Fruit fly (Drosophila melanogaster) Kc167 (cell line): ENCODE measurements around the gene Gr2a.

Experiments used
- Myc ChIP-seq: fragments of >200 bp; optimal IDR thresholded peaks from 2 replicates; lab custom pipeline; 2017; ENCODE audit warnings: missing external identifiers
- Sin3A ChIP-seq: fragments of >200 bp; optimal IDR thresholded peaks from 2 replicates; lab custom pipeline; 2018; ENCODE audit warnings: missing external identifiers
- h ChIP-seq: fragments of >200 bp; optimal IDR thresholded peaks from 3 replicates; lab custom pipeline; 2018; ENCODE audit warnings: missing external identifiers
- insv ChIP-seq: fragments of >200 bp; optimal IDR thresholded peaks from 3 replicates; lab custom pipeline; 2018; ENCODE audit warnings: missing external identifiers
- psq ChIP-seq: fragments of >200 bp; optimal IDR thresholded peaks from 2 replicates; lab custom pipeline; 2017; ENCODE audit warnings: missing external identifiers
- ttk ChIP-seq: sonication (Bioruptor generic); optimal IDR thresholded peaks from 2 replicates; lab custom pipeline; 2017; ENCODE audit warnings: missing external identifiers

Gr2a gene

DNA sequence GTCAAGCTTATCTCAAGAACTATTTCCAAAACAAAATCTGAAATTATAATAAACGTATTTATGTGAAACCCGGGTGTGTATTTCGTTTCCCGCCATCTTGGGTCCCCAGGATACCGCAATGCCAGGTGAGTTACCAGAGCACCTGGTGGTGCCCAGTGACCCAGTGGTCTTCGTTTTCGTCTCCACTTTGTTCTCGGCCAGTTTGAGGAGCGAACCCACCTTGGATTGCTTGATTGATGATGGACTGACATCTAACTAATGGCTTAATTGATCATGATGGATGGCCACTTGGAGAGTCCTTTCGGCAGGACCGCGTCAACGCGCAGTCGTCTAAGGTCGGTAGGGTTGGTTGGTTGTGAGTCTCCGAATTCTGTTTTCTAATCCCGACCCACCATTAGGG, at the start of gene Gr2a:
TSS of gene Gr2a (plus strand) at position 301 of the 400 bp plus-strand sequence.
- TF ChIP-seq insv (no peak), Myc (lab: Kevin White, UChicago) (no peak), ttk (lab: Kevin White, UChicago) (no peak), h (no peak), psq (lab: Kevin White, UChicago) (no peak), Sin3A (lab: Kevin White, UChicago) (no peak)

DNA sequence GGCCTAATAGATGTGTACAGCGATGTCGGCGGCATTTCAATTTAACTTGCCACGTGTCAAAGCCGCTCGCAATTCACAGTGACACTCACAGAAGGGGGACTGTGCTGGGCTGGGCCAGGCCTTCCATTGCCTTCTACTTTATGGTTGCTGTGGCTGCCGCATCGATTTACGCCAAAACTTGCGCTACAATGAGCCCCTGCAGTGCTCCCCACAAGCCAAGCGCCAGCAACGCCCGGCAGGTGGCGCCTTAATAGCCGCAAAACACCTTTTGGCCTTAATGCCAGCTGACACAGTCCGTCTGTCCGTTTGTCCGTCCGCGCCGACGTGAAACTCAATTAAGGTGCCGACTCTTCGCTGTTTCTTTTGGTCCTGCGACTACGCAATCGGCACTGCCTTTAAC, 47.2 kb upstream of the Gr2a start:
- TF ChIP-seq Myc (lab: Kevin White, UChicago), result no peak
- TF ChIP-seq ttk (lab: Kevin White, UChicago), result no peak
- TF ChIP-seq Sin3A (lab: Kevin White, UChicago), result no peak
- TF ChIP-seq insv, result no peak
- no peak for TF ChIP-seq psq (lab: Kevin White, UChicago)

DNA sequence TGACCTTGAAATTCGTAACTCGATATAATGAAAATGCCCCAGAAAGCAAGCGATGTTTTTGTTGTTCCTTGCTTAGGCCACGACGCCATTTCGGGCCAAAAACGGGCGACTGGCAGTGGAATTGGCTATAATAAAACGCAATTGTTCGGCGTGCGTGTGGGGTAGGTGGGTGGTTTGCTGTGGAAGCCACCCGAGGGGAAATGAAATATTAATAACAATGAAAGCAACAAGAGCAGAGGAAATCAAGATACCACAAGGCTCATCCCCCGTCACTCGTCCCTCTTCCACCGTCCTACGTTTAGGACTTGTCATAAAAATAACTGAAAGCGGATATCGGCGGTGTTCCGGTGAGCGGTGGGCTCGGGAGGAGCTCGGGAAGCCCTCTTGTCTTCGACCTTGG, 46.5 kb upstream of the Gr2a start:
- TF ChIP-seq h (no peak), Myc (lab: Kevin White, UChicago) (no peak), insv (no peak), Sin3A (lab: Kevin White, UChicago) (no peak), ttk (lab: Kevin White, UChicago) (no peak), psq (lab: Kevin White, UChicago) (no peak)

DNA sequence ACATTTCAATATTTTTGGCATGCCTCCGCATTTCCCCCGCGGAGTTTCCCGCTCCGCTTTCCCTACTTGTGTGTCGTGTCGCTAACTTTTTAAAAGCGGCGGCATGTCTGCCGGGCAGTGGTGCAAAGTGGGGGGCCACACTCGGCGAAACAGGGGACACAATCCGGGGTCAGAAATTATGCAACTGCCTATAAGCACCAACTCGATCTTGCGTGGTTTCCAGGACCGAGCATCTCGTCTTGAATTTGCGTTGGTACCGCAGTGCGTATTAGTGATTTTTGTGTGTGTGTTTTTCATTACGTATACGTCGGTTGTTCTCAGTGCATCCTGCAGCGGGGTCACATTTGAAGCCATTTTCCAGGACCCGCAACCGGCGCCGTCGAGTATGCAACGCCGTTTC, 44.5 kb upstream of the Gr2a start:
- no peak for TF ChIP-seq psq (lab: Kevin White, UChicago)
- no peak for TF ChIP-seq h
- TF ChIP-seq Sin3A (lab: Kevin White, UChicago), result no peak

DNA sequence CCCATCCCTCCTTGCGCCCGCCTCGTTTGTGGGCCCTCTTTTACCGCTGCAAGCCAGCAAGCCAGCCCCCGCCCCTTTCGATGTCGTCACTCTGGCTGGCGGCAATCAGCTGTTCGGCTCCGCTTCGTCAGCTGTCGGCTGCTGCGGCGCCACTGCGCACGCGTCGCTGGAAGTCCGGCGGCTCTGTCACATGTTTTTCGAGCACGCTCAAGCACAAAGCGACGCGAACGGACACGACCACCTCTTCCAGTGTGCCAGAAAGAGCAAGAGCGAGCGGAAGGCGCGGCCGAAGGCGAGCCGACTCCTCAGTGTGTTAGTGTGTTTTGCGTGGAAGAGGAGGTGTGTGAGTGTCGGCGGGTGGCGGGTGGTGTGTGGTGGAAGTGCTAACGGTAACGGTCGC, 43.3 kb upstream of the Gr2a start, which contains the start of gene futsch:
TSS of gene futsch (plus strand) at position 106 of the 400 bp plus-strand sequence.
- TF ChIP-seq Sin3A (lab: Kevin White, UChicago) (no peak), ttk (lab: Kevin White, UChicago) (no peak), insv (no peak), psq (lab: Kevin White, UChicago) (no peak), h (no peak), Myc (lab: Kevin White, UChicago) (no peak)

DNA sequence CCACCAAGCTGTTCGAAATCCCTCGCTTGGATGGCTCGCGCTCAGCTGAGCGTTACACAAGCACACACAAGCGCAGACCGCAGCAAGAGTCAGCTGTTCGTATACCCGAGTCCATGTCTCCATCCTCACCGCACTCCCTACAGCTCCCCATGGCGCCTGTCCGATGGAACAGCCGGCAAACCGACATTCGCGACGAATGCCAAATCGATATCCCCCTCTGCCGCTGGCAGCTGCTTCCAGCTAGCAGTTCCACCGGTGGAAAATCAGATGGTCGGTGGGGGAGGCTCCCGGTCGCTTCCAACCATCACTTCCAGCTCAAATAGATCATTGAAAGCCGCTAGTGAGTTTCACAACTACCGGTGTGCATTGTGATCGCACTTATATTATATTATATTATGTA, 41.9 kb upstream of the Gr2a start:
- TF ChIP-seq ttk (lab: Kevin White, UChicago) (no peak), Myc (lab: Kevin White, UChicago) (no peak), insv (no peak), h (no peak), psq (lab: Kevin White, UChicago) (no peak), Sin3A (lab: Kevin White, UChicago) (no peak)

DNA sequence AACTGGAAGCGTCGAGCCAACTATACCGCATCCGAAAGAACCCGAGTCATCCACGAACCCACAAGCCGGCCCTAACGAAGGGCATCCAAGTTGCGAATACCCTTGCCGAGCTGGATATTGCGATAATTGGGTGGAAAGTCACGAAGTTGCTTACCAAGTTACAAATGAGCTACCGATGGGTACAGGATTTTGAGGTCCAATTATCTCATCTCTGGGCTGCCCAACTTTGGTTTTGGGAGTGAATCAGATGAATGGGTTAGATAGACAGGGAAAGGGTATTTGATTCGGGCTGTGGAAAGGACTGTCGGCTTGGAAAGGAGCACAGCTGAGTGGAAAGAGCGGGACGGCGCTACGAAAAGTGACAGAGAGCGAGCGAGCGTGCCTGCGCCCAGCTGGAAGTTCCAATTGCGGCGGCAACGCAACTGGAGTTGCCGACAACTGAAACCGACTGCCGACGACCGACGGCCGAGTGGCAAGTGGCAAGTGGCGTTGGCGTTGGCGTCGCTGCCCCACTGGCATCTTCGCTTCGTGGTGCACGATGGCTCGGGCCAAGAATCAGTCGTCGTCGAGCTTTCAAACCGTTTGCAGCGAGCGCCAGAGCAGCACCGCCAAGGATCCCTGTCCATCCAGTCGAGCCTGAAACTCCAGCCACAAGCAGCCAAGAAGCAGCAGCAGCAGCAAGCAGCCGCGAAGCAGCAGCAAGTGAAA, 40.9 kb upstream of the Gr2a start:
- TF ChIP-seq Sin3A (lab: Kevin White, UChicago), result no peak
- no peak for TF ChIP-seq insv
- TF ChIP-seq ttk (lab: Kevin White, UChicago), result no peak
- no peak for TF ChIP-seq h
- no peak for TF ChIP-seq psq (lab: Kevin White, UChicago)
- no peak for TF ChIP-seq Myc (lab: Kevin White, UChicago)

DNA sequence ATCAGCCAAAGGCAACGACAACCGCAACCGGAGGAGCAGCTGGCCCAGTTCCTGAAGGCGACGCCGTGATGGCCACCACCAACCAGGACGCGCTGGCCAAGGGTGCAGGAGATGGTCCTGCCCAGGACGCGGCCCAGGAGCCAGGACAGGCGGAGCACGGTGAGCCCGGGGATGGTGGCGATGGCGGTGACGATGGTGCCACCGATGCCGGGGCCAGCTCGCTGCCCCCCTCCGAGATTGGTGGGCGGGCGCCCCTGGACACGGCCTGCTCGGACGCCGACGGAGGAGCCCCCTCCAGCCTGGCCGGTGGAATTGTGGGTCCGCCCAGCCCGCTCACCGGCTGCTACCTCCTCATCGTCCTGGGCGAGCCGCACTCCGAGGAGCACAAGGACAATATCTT, 38.0 kb upstream of the Gr2a start:
- no peak for TF ChIP-seq Sin3A (lab: Kevin White, UChicago)
- no peak for TF ChIP-seq Myc (lab: Kevin White, UChicago)
- TF ChIP-seq h, result no peak

DNA sequence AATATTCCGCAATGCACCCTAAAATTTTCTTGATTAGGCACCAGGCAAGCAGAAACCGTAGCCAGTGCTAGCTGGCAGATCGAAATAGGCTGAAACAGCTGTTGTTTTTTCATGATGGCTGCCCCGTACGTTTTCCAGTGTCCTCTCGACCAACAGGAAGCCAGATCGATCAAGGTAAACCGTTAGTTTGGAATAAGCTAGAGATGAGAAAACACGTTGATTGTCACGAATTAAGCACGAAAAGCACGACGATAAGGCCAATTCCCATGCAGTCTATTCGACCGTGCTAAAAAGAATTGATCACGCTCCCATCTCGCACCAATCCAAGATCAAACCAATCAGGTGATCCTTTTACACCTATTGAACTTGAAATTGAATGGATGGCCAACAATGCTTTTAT, 2.6 kb downstream of the Gr2a start:
- TF ChIP-seq psq (lab: Kevin White, UChicago) (no peak), Myc (lab: Kevin White, UChicago) (no peak), insv (no peak), h (no peak), ttk (lab: Kevin White, UChicago) (no peak), Sin3A (lab: Kevin White, UChicago) (no peak)

DNA sequence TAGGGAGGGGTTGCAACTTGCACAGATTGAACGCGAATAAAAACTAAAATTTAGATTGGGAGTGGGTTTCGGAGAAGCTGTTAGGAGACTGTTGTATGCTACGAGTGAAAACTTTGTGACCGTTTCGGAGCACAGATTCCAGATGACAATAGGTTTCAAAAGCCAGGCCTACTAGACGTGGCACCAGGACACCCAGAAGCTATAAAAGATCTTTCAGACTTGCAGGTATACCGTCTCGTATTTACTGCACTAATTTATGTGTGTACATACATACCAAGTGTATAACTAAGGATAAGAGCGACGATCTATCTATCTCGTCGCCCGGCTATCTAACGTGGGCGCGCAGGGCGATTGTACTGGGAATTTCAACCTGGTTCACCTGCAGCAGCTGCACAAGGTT, 4.7 kb downstream of the Gr2a start, which contains the start of gene CG14785:
TSS of gene CG14785 (minus strand) at position 101 of the 400 bp plus-strand sequence.
- no peak for TF ChIP-seq Myc (lab: Kevin White, UChicago)
- no peak for TF ChIP-seq Sin3A (lab: Kevin White, UChicago)
- TF ChIP-seq insv, result no peak
- TF ChIP-seq psq (lab: Kevin White, UChicago), result no peak
- TF ChIP-seq ttk (lab: Kevin White, UChicago), result no peak
- no peak for TF ChIP-seq h

DNA sequence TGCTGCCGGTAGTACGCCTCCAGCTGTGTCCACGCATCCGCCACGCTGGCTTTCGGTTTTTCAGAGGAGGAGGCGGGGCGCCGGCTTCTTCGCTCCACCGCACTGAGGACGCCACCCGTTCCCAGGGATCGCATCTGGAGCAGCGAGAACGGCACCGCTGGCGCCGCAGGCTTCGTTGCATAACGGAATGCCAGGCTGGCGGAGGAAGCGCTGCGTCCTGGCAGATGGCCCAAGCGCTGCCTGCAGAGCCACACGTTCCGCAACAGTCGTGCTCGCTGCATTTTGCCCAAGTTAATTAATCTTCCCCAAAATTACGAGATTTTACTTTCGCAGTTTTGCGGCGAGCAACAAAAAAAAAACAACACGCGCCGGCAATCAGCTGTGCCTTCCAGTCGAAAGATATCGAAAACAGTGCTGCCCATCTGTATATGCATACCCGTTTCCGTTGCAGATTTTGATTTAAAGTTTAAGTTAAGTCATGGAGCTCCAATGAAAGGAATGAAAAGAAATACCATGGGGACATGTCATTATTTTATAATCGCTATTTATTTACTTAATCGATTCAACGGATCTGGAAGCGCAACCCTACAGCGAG, 8.1 kb downstream of the Gr2a start, which contains the start of gene Lrpprc2:
TSS of gene Lrpprc2 (minus strand) at position 340 of the 595 bp plus-strand sequence.
- TF ChIP-seq ttk (lab: Kevin White, UChicago) (no peak), h (no peak), psq (lab: Kevin White, UChicago) (no peak), insv (no peak), Sin3A (lab: Kevin White, UChicago) (no peak)

DNA sequence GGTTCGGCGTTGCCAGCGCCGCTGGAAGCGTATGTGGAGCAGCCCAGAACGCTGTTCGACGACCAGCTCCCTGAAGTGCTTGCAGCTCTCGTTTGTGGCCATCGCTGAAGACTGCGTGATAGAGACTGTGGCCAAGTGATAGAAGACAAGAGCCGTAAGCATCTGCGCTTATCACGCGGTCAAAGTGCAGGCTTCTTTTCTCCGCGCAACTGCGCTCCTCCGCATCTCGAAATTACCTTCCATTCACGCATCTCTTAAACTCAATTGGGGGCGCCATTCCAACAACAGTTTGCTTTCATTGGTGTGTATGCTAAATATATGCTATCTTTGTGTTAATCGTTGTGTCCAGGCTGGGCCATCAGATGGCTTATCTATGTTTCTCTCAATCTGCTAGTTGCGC, 9.3 kb downstream of the Gr2a start, which contains the start of gene CG14787:
TSS of gene CG14787 (minus strand) at position 133 of the 400 bp plus-strand sequence.
- TF ChIP-seq h (no peak), Sin3A (lab: Kevin White, UChicago) (no peak), psq (lab: Kevin White, UChicago) (no peak), ttk (lab: Kevin White, UChicago) (no peak), insv (no peak), Myc (lab: Kevin White, UChicago) (no peak)
